Fruit fly (Drosophila melanogaster): ENCODE results near the gene MFS10.
A peak's percentile ranks its signal among the peaks of the same experiment; 100 is the strongest.
"Not testable (repeated sequence)": the region's sequence is repeated elsewhere in the genome, so short reads cannot be mapped to it uniquely, and the experiment has no call there.

Gene MFS10

DNA sequence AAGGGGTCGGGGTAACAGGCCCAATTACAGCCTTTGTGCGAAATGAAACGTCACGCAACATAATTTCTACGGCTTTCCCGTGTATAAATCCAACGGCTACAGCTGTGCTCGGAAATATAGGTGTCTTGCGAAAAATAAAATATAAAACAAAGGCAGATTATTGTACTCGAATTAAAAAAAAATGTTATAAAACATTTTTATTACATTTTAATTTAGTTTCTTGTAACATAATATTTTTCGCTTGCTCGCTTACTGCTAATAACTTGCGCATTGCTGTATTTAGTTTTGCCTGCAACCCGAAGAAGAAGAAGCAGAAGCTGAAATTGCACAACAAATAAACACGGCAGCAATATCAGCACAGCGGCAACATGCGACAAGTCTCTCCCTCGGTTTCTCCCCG lies 14.3 kb downstream of the MFS10 start:
- TF ChIP-seq CG17801 (GFP tag; optimal IDR thresholded peaks at IDR 0.05; ENCODE audit: partially characterized antibody): no peak

DNA sequence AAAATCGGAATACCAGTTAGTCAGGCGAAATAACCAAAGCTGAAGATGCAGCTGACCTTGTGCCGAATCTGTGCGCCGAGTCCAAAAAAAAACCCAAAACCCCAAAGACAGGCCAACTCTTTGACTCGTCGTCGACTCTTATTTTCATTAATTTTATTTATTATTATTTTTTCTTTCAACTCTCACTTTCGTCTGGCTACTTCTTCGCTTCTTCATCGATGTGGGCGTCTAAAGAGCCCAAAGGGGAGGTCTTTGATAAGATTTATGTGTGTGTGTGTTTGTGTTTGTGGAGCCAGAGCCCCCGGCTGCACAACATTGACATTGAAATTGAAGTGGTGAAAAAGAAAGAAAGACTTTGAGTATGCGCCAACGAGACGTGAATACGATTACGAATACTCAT lies 17.0 kb downstream of the MFS10 start:
- no peak for TF ChIP-seq CG17801 (GFP tag; optimal IDR thresholded peaks at IDR 0.05; ENCODE audit: partially characterized antibody)

DNA sequence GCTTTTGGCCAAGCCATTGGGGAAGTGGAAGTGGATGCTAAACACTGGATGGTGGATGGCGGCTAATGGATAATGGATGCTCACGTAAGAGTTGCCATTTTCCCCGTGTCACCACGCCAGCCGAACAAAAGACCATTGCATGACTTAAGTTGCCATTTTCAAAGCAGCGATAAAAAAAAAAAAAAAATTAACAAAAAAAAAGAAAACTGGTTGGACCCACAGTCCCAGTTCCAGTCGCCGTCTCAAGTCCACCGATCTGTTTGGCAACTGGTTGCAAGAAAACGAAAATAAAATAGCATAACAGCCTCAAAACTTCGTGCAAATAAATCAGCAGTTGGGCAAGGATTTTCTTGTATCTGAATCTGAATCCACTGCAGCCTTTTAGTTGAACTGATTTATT lies 20.3 kb downstream of the MFS10 start:
- no peak for TF ChIP-seq CG17801 (GFP tag; optimal IDR thresholded peaks at IDR 0.05; ENCODE audit: partially characterized antibody)

DNA sequence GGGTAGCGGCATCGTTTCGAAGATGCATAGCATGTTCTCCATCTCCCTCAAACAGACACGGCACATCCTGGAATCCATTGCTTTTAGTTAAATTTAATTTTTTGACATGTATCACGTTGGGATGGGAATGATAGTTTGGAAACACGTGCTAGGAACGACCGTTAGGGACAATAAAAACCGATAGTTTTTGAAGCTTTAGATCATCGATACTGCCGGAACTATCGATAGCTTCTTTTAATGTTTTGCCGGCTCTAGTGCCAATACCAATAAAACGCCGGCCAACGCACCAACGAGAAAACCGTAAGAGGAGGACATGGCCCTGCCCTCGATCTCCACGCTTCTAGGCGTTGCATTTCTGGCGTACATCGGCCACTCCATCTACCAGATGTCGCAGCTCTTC lies 26.0 kb downstream of the MFS10 start, which contains the start of the genes CG4318 and CG4332:
Gene CG4318 (minus strand): TSS at position 142 of the 400 bp plus-strand sequence.
Gene CG4332 (plus strand): TSS at position 256 of the 400 bp plus-strand sequence.
- peak; percentile 6 for TF ChIP-seq CG17801 (GFP tag; optimal IDR thresholded peaks at IDR 0.05; ENCODE audit: partially characterized antibody)

DNA sequence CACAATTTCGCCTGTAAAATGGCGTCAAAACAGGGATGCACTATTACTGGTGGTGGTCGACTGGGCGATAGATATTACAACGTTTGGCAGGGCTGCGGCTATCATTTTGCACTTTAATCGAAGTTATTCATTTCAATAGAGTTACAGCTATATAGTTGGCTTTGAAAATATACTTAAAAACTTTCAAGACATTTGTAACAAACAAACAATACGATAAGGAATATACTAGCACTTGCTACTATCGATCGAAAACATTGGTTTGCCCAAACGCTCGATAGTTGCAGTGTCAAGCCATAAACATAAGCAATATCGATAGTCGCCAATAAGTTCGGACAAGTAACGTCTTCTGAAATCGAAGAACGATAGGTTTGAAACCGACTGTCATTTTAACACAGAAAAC lies 30.7 kb downstream of the MFS10 start, which contains the start of the genes Bap60 and CG12096:
Gene Bap60 (minus strand): TSS at position 28 of the 400 bp plus-strand sequence.
Gene CG12096 (plus strand): TSS at position 124 of the 400 bp plus-strand sequence.
- peak; percentile 86 for TF ChIP-seq CG17801 (GFP tag; optimal IDR thresholded peaks at IDR 0.05; ENCODE audit: partially characterized antibody)

DNA sequence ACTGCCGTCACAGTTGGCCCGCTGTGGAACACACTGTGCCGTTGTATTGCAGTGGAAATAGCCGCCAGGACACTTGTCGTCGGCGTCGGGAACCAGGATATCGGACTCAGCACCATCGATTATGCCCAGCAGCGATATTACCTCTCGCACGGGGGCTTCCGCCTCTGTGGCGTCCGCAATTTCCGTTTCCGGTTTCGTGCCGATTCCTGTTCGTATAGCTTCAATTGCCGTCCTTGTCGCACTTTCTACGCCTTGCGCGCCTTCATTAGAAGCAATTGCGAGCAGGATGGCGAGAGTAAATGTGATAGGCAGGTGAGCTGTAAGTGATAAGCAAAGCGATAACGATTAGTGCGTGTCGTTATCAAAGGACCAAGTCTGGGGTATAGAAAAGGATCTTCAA lies 44.0 kb downstream of the MFS10 start:
- TF ChIP-seq CG17801 (GFP tag; optimal IDR thresholded peaks at IDR 0.05; ENCODE audit: partially characterized antibody): no peak

DNA sequence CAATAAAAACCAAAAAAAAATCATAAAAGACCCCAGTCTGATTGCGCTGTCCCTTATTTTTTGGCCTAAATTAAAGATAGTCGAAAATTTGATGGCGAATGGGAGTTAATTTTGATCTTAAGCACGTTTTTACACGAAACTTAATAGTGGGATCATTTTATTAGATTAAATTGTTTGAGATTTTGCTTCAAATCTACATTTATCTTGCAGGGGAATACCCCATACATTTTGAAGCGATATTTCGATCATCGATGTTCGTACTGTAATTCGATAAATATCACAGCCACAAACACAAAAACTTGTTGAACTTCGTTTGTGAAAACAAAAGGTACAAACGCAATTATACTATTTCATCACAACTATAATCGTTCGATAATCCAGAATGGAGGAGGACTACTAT lies 48.9 kb downstream of the MFS10 start, which contains the start of gene CG32640:
Gene CG32640 (plus strand): TSS at position 286 of the 400 bp plus-strand sequence.
- not testable (repeated sequence) for TF ChIP-seq CG17801 (GFP tag; optimal IDR thresholded peaks at IDR 0.05; ENCODE audit: partially characterized antibody)

DNA sequence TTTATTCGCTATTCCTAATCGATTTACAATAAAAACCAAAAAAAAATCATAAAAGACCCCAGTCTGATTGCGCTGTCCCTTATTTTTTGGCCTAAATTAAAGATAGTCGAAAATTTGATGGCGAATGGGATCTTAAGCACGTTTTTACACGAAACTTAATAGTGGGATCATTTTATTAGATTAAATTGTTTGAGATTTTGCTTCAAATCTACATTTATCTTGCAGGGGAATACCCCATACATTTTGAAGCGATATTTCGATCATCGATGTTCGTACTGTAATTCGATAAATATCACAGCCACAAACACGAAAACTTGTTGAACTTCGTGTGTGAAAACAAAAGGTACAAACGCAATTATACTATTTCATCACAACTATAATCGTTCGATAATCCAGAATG lies 55.4 kb downstream of the MFS10 start, which contains the start of gene CG32641:
Gene CG32641 (plus strand): TSS at position 301 of the 400 bp plus-strand sequence.
- not testable (repeated sequence) for TF ChIP-seq CG17801 (GFP tag; optimal IDR thresholded peaks at IDR 0.05; ENCODE audit: partially characterized antibody)
